Fruit fly (Drosophila melanogaster) whole organism, prepupa: Measurements from ENCODE around the gene CG2663.

Source experiments
- CG10631 ChIP-seq: fragments of 200-800 bp; sonication (Bioruptor generic); optimal IDR thresholded peaks from 2 replicates; lab custom pipeline; 2016; ENCODE audit warnings: missing biosample characterization, missing genetic modification characterization
- CG10669 ChIP-seq: fragments of 200-800 bp; sonication (Bioruptor generic); optimal IDR thresholded peaks from 3 replicates; lab custom pipeline; 2018; ENCODE audit warnings: missing biosample characterization, mild to moderate bottlenecking, missing genetic modification characterization, moderate library complexity
- CG11762 ChIP-seq: fragments of 200-800 bp; sonication (Bioruptor generic); optimal IDR thresholded peaks from 3 replicates; lab custom pipeline; 2016; ENCODE audit warnings: missing biosample characterization, missing genetic modification characterization; ENCODE audit not compliant: insufficient read depth
- CG11902 ChIP-seq: fragments of 200-800 bp; sonication (Bioruptor generic); optimal IDR thresholded peaks from 3 replicates; lab custom pipeline; 2016; ENCODE audit warnings: missing biosample characterization, missing genetic modification characterization
- CG15336 ChIP-seq: fragments of 200-800 bp; sonication (Bioruptor generic); IDR thresholded peaks from 2 replicates; pipeline ENCODE4 v1.3.6; 2022; ENCODE audit warnings: missing biosample characterization, missing genetic modification characterization
- CG31627 ChIP-seq: fragments of 200-800 bp; sonication (Bioruptor generic); optimal IDR thresholded peaks from 3 replicates; lab custom pipeline; 2016; ENCODE audit warnings: missing biosample characterization, missing genetic modification characterization
- CG32006 ChIP-seq: fragments of 200-800 bp; sonication (Bioruptor generic); optimal IDR thresholded peaks from 3 replicates; lab custom pipeline; 2017; ENCODE audit warnings: missing biosample characterization, mild to moderate bottlenecking, missing genetic modification characterization
- CG34406 ChIP-seq: fragments of 200-800 bp; sonication (Bioruptor generic); optimal IDR thresholded peaks from 3 replicates; lab custom pipeline; 2016; ENCODE audit warnings: missing biosample characterization, missing genetic modification characterization
- CG3919 ChIP-seq: fragments of 200-800 bp; sonication (Bioruptor generic); optimal IDR thresholded peaks from 3 replicates; lab custom pipeline; 2016; ENCODE audit warnings: missing biosample characterization, missing genetic modification characterization
- CG4318 ChIP-seq: fragments of 200-800 bp; sonication (Bioruptor generic); optimal IDR thresholded peaks from 3 replicates; lab custom pipeline; 2017; ENCODE audit warnings: missing biosample characterization, mild to moderate bottlenecking, missing genetic modification characterization
- CG6163 ChIP-seq: fragments of 200-800 bp; sonication (Bioruptor generic); IDR thresholded peaks from 3 replicates; pipeline ENCODE4 v1.3.6; 2022; ENCODE audit warnings: missing biosample characterization, missing genetic modification characterization
- CG6276 ChIP-seq: fragments of 200-800 bp; sonication (Bioruptor generic); optimal IDR thresholded peaks from 2 replicates; lab custom pipeline; 2017; ENCODE audit warnings: missing biosample characterization, mild to moderate bottlenecking, missing genetic modification characterization
- CG6792 ChIP-seq: fragments of 200-800 bp; sonication (Bioruptor generic); optimal IDR thresholded peaks from 3 replicates; lab custom pipeline; 2016; ENCODE audit warnings: missing biosample characterization, missing genetic modification characterization
- CG7368 ChIP-seq: fragments of 200-800 bp; sonication (Bioruptor generic); optimal IDR thresholded peaks from 3 replicates; lab custom pipeline; 2016; ENCODE audit warnings: missing biosample characterization, missing genetic modification characterization
- CG8119 ChIP-seq: fragments of 200-800 bp; sonication (Bioruptor generic); IDR thresholded peaks from 3 replicates; pipeline ENCODE4 v1.3.6; 2022; ENCODE audit warnings: missing biosample characterization, missing genetic modification characterization
- CG8319 ChIP-seq: fragments of 200-800 bp; sonication (Bioruptor generic); optimal IDR thresholded peaks from 3 replicates; lab custom pipeline; 2016; ENCODE audit warnings: missing biosample characterization, missing genetic modification characterization
- CG8632 ChIP-seq: fragments of 200-800 bp; sonication (Bioruptor generic); optimal IDR thresholded peaks from 3 replicates; lab custom pipeline; 2016; ENCODE audit warnings: missing biosample characterization, missing genetic modification characterization
- CG9139 ChIP-seq: fragments of 200-800 bp; sonication (Bioruptor generic); optimal IDR thresholded peaks from 3 replicates; lab custom pipeline; 2017; ENCODE audit warnings: missing biosample characterization, mild to moderate bottlenecking, missing genetic modification characterization
- Eip75B ChIP-seq: fragments of 200-800 bp; sonication (Bioruptor generic); optimal IDR thresholded peaks from 3 replicates; lab custom pipeline; 2016; ENCODE audit warnings: missing biosample characterization, missing genetic modification characterization
- Eip78C ChIP-seq: fragments of 200-800 bp; sonication (Bioruptor generic); peaks from one replicate; lab custom pipeline; 2016; ENCODE audit warnings: missing biosample characterization, missing genetic modification characterization
- Ets96B ChIP-seq: fragments of 200-800 bp; optimal IDR thresholded peaks from 2 replicates; lab custom pipeline; 2019; ENCODE audit warnings: missing biosample characterization, mild to moderate bottlenecking, missing genetic modification characterization, moderate library complexity
- Gug ChIP-seq: fragments of 200-800 bp; sonication (Bioruptor generic); IDR thresholded peaks from 2 replicates; pipeline ENCODE4 v1.3.6; 2022; ENCODE audit warnings: missing biosample characterization, missing genetic modification characterization
- Hr39 ChIP-seq: fragments of 200-800 bp; sonication (Bioruptor generic); optimal IDR thresholded peaks from 2 replicates; lab custom pipeline; 2016; ENCODE audit warnings: missing biosample characterization, missing genetic modification characterization
- Hr4 ChIP-seq: fragments of 200-800 bp; sonication (Bioruptor generic); optimal IDR thresholded peaks from 3 replicates; lab custom pipeline; 2016; ENCODE audit warnings: missing biosample characterization, missing genetic modification characterization
- Lpt ChIP-seq: fragments of 200-800 bp; sonication (Bioruptor generic); optimal IDR thresholded peaks from 3 replicates; lab custom pipeline; 2016; ENCODE audit warnings: missing biosample characterization, missing genetic modification characterization
- Met ChIP-seq: fragments of 200-800 bp; sonication (Bioruptor generic); optimal IDR thresholded peaks from 3 replicates; lab custom pipeline; 2016; ENCODE audit warnings: missing biosample characterization, missing genetic modification characterization
- OdsH ChIP-seq: fragments of 200-800 bp; sonication (Bioruptor generic); optimal IDR thresholded peaks from 3 replicates; lab custom pipeline; 2016; ENCODE audit warnings: missing biosample characterization, missing genetic modification characterization
- Smox ChIP-seq: fragments of 200-800 bp; sonication (Bioruptor generic); optimal IDR thresholded peaks from 3 replicates; lab custom pipeline; 2016; ENCODE audit warnings: missing biosample characterization, missing genetic modification characterization
- Sox102F ChIP-seq: fragments of 200-800 bp; sonication (Bioruptor generic); optimal IDR thresholded peaks from 2 replicates; lab custom pipeline; 2016; ENCODE audit warnings: missing biosample characterization, mild to moderate bottlenecking, missing genetic modification characterization
- Sox15 ChIP-seq: fragments of 200-800 bp; sonication (Bioruptor generic); optimal IDR thresholded peaks from 3 replicates; lab custom pipeline; 2016; ENCODE audit warnings: missing biosample characterization, missing genetic modification characterization
- dac ChIP-seq: fragments of 200-800 bp; sonication (Bioruptor generic); optimal IDR thresholded peaks from 2 replicates; lab custom pipeline; 2017; ENCODE audit warnings: missing biosample characterization, mild to moderate bottlenecking, missing genetic modification characterization
- dsx ChIP-seq: fragments of 200-800 bp; optimal IDR thresholded peaks from 3 replicates; lab custom pipeline; 2019; ENCODE audit warnings: missing biosample characterization, mild to moderate bottlenecking, missing genetic modification characterization, moderate library complexity; ENCODE audit not compliant: poor library complexity, severe bottlenecking
- eg ChIP-seq: fragments of 200-800 bp; sonication (Bioruptor generic); IDR thresholded peaks from 3 replicates; pipeline ENCODE4 v1.3.6; 2022; ENCODE audit warnings: missing biosample characterization, missing genetic modification characterization
- esn ChIP-seq: fragments of 200-800 bp; sonication (Bioruptor generic); optimal IDR thresholded peaks from 2 replicates; lab custom pipeline; 2016; ENCODE audit warnings: missing biosample characterization, mild to moderate bottlenecking, missing genetic modification characterization, moderate library complexity
- fd85E ChIP-seq: fragments of 200-800 bp; sonication (Bioruptor generic); optimal IDR thresholded peaks from 3 replicates; lab custom pipeline; 2016; ENCODE audit warnings: missing biosample characterization, missing genetic modification characterization
- fkh ChIP-seq: fragments of 200-800 bp; sonication (Bioruptor generic); optimal IDR thresholded peaks from 3 replicates; lab custom pipeline; 2017; ENCODE audit warnings: missing biosample characterization, mild to moderate bottlenecking, missing genetic modification characterization, moderate library complexity
- net ChIP-seq: fragments of 200-800 bp; sonication (Bioruptor generic); optimal IDR thresholded peaks from 3 replicates; lab custom pipeline; 2016; ENCODE audit warnings: missing biosample characterization, missing genetic modification characterization
- pdm3 ChIP-seq: fragments of 200-800 bp; sonication (Bioruptor generic); optimal IDR thresholded peaks from 3 replicates; lab custom pipeline; 2016; ENCODE audit warnings: missing biosample characterization, missing genetic modification characterization
- salr ChIP-seq, 2 experiments: fragments of 200-800 bp; sonication (Bioruptor generic); optimal IDR thresholded peaks; 3 replicates each; lab custom pipeline; 2016 to 2018; ENCODE audit warnings: missing biosample characterization in 2 of 2, missing genetic modification characterization in 2 of 2, mild to moderate bottlenecking in 1 of 2
- spab ChIP-seq: fragments of 200-800 bp; sonication (Bioruptor generic); optimal IDR thresholded peaks from 2 replicates; lab custom pipeline; 2017; ENCODE audit warnings: missing biosample characterization, mild to moderate bottlenecking, missing genetic modification characterization, missing genetic modification reagents
- ss ChIP-seq, 2 experiments: fragments of 200-800 bp; sonication (Bioruptor generic); optimal IDR thresholded peaks; 2 replicates in 1 of 2; 3 replicates in 1 of 2; lab custom pipeline; 2017 to 2018; ENCODE audit warnings: mild to moderate bottlenecking in 2 of 2, missing biosample characterization in 2 of 2, missing genetic modification characterization in 2 of 2, moderate library complexity in 1 of 2
- topi ChIP-seq: fragments of 200-800 bp; sonication (Bioruptor generic); optimal IDR thresholded peaks from 3 replicates; lab custom pipeline; 2016; ENCODE audit warnings: missing biosample characterization, missing genetic modification characterization

Gene CG2663

DNA sequence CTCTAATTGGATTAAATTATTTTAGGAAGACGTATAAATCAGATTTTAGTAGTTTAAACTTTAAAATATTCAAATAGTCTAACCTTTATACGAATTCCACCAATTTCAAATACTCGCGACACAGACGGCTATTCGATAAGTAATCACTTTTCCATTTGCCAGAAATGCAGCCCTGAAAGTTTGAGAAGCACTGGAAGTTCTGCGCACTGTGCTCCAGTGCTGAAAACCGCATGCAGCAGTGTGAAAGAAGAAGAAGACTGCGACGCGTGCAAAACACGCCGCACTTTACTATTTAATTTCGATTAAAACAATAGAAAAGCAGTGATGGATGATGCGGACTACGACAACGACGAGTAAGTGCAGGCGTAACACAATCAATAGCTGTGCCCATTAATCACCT is 32.4 kb downstream of the CG2663 start, which contains the start of gene Polr2F (continued):
- TF ChIP-seq pdm3 (no peak), Lpt (GFP tag; lab: Kevin White, UChicago) (peak; percentile 11), Smox (GFP tag; lab: Kevin White, UChicago) (no peak), Hr39 (GFP tag; lab: Kevin White, UChicago) (peak; percentile 83), dac (no peak), CG10631 (GFP tag; lab: Kevin White, UChicago) (no peak), Sox15 (GFP tag; lab: Kevin White, UChicago) (peak; percentile 55), Ets96B (tag; lab: Kevin White, UChicago) (peak; percentile 42), topi (GFP tag; lab: Kevin White, UChicago) (peak; percentile 68), CG8632 (no peak), Hr4 (GFP tag; lab: Kevin White, UChicago) (no peak), Met (GFP tag; lab: Kevin White, UChicago) (no peak), CG11762 (GFP tag; lab: Kevin White, UChicago) (no peak), CG4318 (GFP tag; lab: Kevin White, UChicago) (no peak), Gug (GFP tag; lab: Robert Waterston, UW) (peak; percentile 34; the same call in 1 of the 2 replicates), esn (GFP tag; lab: Kevin White, UChicago) (peak; percentile 78), spab (GFP tag; lab: Kevin White, UChicago) (no peak), CG3919 (GFP tag; lab: Kevin White, UChicago) (no peak), Eip75B (GFP tag; lab: Kevin White, UChicago) (no peak), CG6163 (GFP tag; lab: Robert Waterston, UW) (peak; percentile 72; the same call in 2 of the 3 replicates), CG6792 (GFP tag; lab: Kevin White, UChicago) (no peak), CG6276 (GFP tag; lab: Kevin White, UChicago) (no peak)
- TF ChIP-seq, all 60 proteins: peak for 23

DNA sequence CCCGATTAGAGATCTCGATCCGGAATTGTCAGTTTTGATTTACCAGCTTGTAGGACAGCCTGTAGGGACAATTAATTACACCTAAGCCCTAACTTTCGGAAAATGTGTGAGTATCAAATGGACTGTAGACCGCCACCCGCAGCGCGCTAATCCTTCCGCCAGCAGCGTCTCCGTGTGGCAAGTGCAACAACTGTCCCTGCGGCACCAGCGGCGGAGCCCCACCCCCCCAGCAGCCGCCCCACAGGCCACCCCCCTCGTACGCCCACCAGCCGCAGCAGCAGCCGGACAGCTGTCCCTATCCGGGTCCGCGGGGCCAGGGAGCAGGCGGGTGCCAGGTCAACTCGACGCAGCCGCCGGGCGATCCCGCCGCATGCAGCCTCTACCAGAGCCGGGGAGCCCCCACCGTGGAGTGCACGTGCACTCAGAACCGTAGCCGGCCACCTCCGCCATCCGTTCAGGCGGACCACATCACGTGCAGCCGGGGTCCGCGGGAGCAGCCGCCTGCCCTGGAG is 34.4 kb downstream of the CG2663 start, which contains the start of the genes CG31542 and CG34277:
Gene CG31542 (plus strand): TSS at position 51 of the 512 bp plus-strand sequence.
Gene CG34277 (plus strand): TSS at position 51 of the 512 bp plus-strand sequence.
- TF ChIP-seq topi (GFP tag; lab: Kevin White, UChicago) (no peak), CG9139 (no peak), CG4318 (GFP tag; lab: Kevin White, UChicago) (no peak), fd85E (GFP tag; lab: Kevin White, UChicago) (no peak), salr (GFP tag; optimal IDR thresholded peaks at IDR 0.05; lab: Kevin White, UChicago) (no peak), CG34406 (GFP tag; lab: Kevin White, UChicago) (no peak), CG8319 (GFP tag; lab: Kevin White, UChicago) (no peak)

DNA sequence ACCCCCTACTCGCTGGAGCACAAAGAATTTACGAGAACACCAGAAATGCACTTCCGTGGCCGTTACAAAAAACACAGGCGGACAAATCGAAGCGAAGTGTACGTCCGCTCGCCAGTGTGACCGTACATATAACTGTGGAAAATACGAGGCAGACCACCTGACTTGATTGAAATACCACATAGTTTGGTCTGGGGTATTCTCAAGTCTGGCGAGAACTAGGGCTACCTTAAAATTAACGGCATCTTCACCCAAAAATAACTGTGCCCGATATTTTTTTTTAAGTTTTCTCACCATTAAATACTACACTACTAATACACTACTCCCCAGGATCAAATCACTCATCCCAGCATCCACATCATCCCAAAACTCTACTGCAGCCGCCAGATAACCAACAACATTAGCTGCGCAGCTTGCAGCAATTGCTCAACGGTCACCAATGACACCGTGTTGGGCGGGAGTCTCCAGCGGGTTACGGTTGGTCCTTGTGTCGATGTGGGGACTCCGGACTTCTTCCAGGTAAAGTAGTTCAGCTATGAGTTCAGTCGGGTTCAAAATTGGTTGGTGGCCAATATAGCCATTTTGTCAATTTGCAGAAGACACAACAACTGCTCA is 35.7 kb downstream of the CG2663 start, which contains the start of gene Cerk:
Gene Cerk (minus strand): TSS at position 137 of the 612 bp plus-strand sequence.
- TF ChIP-seq dac (no peak), salr (GFP tag; optimal IDR thresholded peaks at IDR 0.05; lab: Kevin White, UChicago) (peak in 1 of 2 experiments; percentile 6), dsx (GFP tag; lab: Kevin White, UChicago) (no peak), CG15336 (GFP tag; lab: Robert Waterston, UW) (peak; percentile 36; the same call in 1 of the 2 replicates), CG10631 (GFP tag; lab: Kevin White, UChicago) (no peak), net (GFP tag; lab: Kevin White, UChicago) (no peak), CG32006 (GFP tag; lab: Kevin White, UChicago) (no peak), CG8119 (GFP tag; lab: Robert Waterston, UW) (peak; percentile 30; the same call in 1 of the 3 replicates), CG31627 (peak; percentile 23), CG10669 (no peak), CG6163 (GFP tag; lab: Robert Waterston, UW) (peak; percentile 56; the same call in 1 of the 3 replicates), CG4318 (GFP tag; lab: Kevin White, UChicago) (no peak), OdsH (GFP tag; lab: Kevin White, UChicago) (no peak), fkh (GFP tag; lab: Kevin White, UChicago) (no peak), Eip78C (GFP tag; lab: Kevin White, UChicago) (peak; percentile 26), Smox (GFP tag; lab: Kevin White, UChicago) (no peak), Hr39 (GFP tag; lab: Kevin White, UChicago) (peak; percentile 34), CG34406 (GFP tag; lab: Kevin White, UChicago) (no peak), Sox102F (GFP tag; lab: Kevin White, UChicago) (no peak), CG7368 (GFP tag; lab: Kevin White, UChicago) (no peak), Ets96B (tag; lab: Kevin White, UChicago) (no peak), fd85E (GFP tag; lab: Kevin White, UChicago) (no peak), CG11762 (GFP tag; lab: Kevin White, UChicago) (no peak), eg (GFP tag; lab: Robert Waterston, UW) (peak; percentile 51; the same call in 2 of the 3 replicates), CG11902 (no peak), Met (GFP tag; lab: Kevin White, UChicago) (no peak), ss (GFP tag; optimal IDR thresholded peaks at IDR 0.05; lab: Kevin White, UChicago) (peak in 1 of 2 experiments; percentile 10), CG6792 (GFP tag; lab: Kevin White, UChicago) (no peak), CG6276 (GFP tag; lab: Kevin White, UChicago) (no peak), spab (GFP tag; lab: Kevin White, UChicago) (no peak), CG8319 (GFP tag; lab: Kevin White, UChicago) (no peak), CG9139 (no peak)
